Worm (Caenorhabditis elegans): ENCODE measurements around the gene nhr-35.

nhr-35 gene

DNA sequence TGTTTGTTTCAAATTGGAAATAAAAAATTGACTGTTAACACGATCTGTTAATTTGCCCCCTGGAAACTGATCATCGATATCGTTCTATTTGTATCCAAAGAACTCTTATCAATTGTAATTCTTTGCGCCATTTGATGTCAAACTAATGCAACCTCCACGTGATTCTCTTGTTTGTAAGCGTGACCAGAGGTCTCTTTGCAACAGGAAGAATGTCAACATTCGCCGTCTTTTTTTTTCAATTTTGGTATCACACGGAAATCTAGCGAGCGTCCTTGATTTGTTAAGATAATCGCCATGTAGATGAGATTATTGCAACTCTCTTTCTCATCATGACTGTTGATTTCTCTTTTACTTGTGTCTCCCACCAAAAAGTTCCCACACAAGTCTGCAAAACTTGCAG lies 3.6 kb upstream of the nhr-35 start (continued):
- no peak for TF ChIP-seq fkh-4 (tag; optimal IDR thresholded peaks at IDR 0.05; ENCODE audit: borderline replicate concordance)
- no peak for TF ChIP-seq C34B4.2 (tag; optimal IDR thresholded peaks at IDR 0.05)
- peak; percentile 98 for TF ChIP-seq nhr-85 (tag)
- no peak for TF ChIP-seq sox-4 (tag; optimal IDR thresholded peaks at IDR 0.05)
- TF ChIP-seq aly-2 (tag; optimal IDR thresholded peaks at IDR 0.05): no peak
- TF ChIP-seq dpl-1 (GFP tag; optimal IDR thresholded peaks at IDR 0.05): peak in 1 of 3 experiments; percentile 3
- no peak for TF ChIP-seq nhr-11 (tag; optimal IDR thresholded peaks at IDR 0.05)
- TF ChIP-seq mab-9 (GFP tag; IDR thresholded peaks at IDR 0.05): no peak
- TF ChIP-seq unc-62 (GFP tag; optimal IDR thresholded peaks at IDR 0.05): no peak
- peak; percentile 12 for TF ChIP-seq swsn-7 (tag; optimal IDR thresholded peaks at IDR 0.05)
- no peak for TF ChIP-seq pax-3 (tag; optimal IDR thresholded peaks at IDR 0.05)
- TF ChIP-seq unc-30 (tag; optimal IDR thresholded peaks at IDR 0.05): no peak
- TF ChIP-seq fos-1 (tag; optimal IDR thresholded peaks at IDR 0.05): no peak
- TF ChIP-seq pqm-1 (tag; optimal IDR thresholded peaks at IDR 0.05): no peak
- no peak for TF ChIP-seq nhr-84 (tag; optimal IDR thresholded peaks at IDR 0.05)
- no peak for TF ChIP-seq alr-1 (tag; optimal IDR thresholded peaks at IDR 0.05; ENCODE audit: borderline replicate concordance)
- no peak for TF ChIP-seq hlh-4 (tag; optimal IDR thresholded peaks at IDR 0.05)
- TF ChIP-seq Y116A8C.19 (tag; optimal IDR thresholded peaks at IDR 0.05; ENCODE audit: borderline replicate concordance): no peak
- no peak for TF ChIP-seq ceh-90 (tag; optimal IDR thresholded peaks at IDR 0.05)
- peak; percentile 32 for TF ChIP-seq C16A3.4 (tag; optimal IDR thresholded peaks at IDR 0.05)
- TF ChIP-seq lin-39 (tag; optimal IDR thresholded peaks at IDR 0.05): no peak
- no peak for TF ChIP-seq ceh-8 (GFP tag; optimal IDR thresholded peaks at IDR 0.05)
- peak; percentile 83 for TF ChIP-seq nhr-71 (tag; optimal IDR thresholded peaks at IDR 0.05)
- TF ChIP-seq ztf-11 (tag; optimal IDR thresholded peaks at IDR 0.05): no peak
- TF ChIP-seq egl-13 (tag; optimal IDR thresholded peaks at IDR 0.05): no peak
- peak; percentile 11 for TF ChIP-seq lir-3 (tag; optimal IDR thresholded peaks at IDR 0.05; ENCODE audit: poor library complexity)
- TF ChIP-seq ceh-63 (GFP tag; optimal IDR thresholded peaks at IDR 0.05): no peak
- TF ChIP-seq lin-13 (GFP tag; optimal IDR thresholded peaks at IDR 0.05): peak; percentile 3
- peak; percentile 8 for TF ChIP-seq irx-1 (tag; optimal IDR thresholded peaks at IDR 0.05)
- TF ChIP-seq ces-1 (GFP tag; optimal IDR thresholded peaks at IDR 0.05): no peak
- no peak for TF ChIP-seq mef-2 (tag; optimal IDR thresholded peaks at IDR 0.05)
- peak; percentile 96 for TF ChIP-seq nhr-20 (tag; optimal IDR thresholded peaks at IDR 0.05)
- no peak for TF ChIP-seq ceh-88 (GFP tag; IDR thresholded peaks at IDR 0.05)
- no peak for TF ChIP-seq dsc-1 (tag; optimal IDR thresholded peaks at IDR 0.05)
- peak; percentile 5 for TF ChIP-seq mep-1 (tag; optimal IDR thresholded peaks at IDR 0.05)
- TF ChIP-seq aha-1 (tag; optimal IDR thresholded peaks at IDR 0.05): no peak
- peak; percentile 40 for TF ChIP-seq skn-1 (tag; optimal IDR thresholded peaks at IDR 0.05)
- peak in 1 of 2 experiments; percentile 73 for TF ChIP-seq lin-35 (GFP tag; optimal IDR thresholded peaks at IDR 0.05)

ce11 chrX:4530426-4531044 lies 2.0 kb upstream of the nhr-35 start:
- TF ChIP-seq nhr-47 (tag; optimal IDR thresholded peaks at IDR 0.05) (no peak), aha-1 (tag; optimal IDR thresholded peaks at IDR 0.05) (no peak), efl-1 (optimal IDR thresholded peaks at IDR 0.05) (no peak), efl-1 (GFP tag; optimal IDR thresholded peaks at IDR 0.05 in 1 of 2) (peak in 1 of 2 experiments; percentile 52), ceh-90 (tag; optimal IDR thresholded peaks at IDR 0.05) (no peak), lin-14 (GFP tag; optimal IDR thresholded peaks at IDR 0.05) (peak; percentile 38), xbp-1 (tag; optimal IDR thresholded peaks at IDR 0.05) (no peak), nhr-19 (GFP tag; conservative IDR thresholded peaks at IDR 0.05) (no peak), nhr-85 (tag) (peak; percentile 57), unc-86 (tag; optimal IDR thresholded peaks at IDR 0.05) (no peak), C16A3.4 (tag; optimal IDR thresholded peaks at IDR 0.05) (no peak), nhr-237 (tag; optimal IDR thresholded peaks at IDR 0.05) (no peak), elt-2 (tag; optimal IDR thresholded peaks at IDR 0.05) (peak; percentile 38), ces-1 (GFP tag; optimal IDR thresholded peaks at IDR 0.05) (no peak), Y116A8C.19 (tag; optimal IDR thresholded peaks at IDR 0.05; ENCODE audit: borderline replicate concordance) (no peak), nhr-20 (tag; optimal IDR thresholded peaks at IDR 0.05) (peak; percentile 13), fkh-4 (tag; optimal IDR thresholded peaks at IDR 0.05; ENCODE audit: borderline replicate concordance) (no peak), ama-1 (optimal IDR thresholded peaks at IDR 0.05) (no peak)
